Worm (Caenorhabditis elegans): ENCODE data around the gene odr-10.

odr-10 gene

DNA sequence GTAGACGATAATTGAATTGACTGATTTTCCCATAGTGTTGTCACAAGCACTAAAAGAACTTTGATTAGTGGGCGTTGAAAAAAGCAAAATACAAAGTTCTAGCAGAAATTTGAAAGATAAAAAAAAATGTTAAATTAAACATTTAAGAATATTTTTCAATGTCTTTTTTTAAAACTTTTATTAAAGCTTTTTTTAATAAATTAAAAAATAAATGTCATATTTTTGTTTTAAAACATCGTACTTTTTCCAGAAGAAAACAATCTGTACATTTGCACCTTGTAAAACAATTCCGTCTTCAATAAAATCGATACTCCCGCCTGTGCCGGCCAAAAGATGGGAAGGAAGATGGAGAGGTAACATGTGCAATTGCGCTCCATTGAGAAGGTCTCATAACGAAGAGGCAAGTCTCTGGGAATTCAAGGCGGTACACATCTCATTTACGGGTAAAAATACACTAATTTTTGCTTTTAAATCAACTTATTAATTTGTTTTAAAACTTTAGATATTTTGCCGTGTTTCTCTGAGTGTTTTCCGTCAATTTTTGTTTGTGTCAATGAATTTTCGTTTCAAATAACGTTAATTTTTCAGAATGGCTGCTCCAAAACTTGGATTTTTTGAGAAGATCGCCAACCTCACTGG is 24.9 kb downstream of the odr-10 start, which contains the start of the genes glr-6 and asg-2 (continued):
- TF ChIP-seq C16A3.4 (tag; optimal IDR thresholded peaks at IDR 0.05) (peak; percentile 98), hlh-4 (tag; optimal IDR thresholded peaks at IDR 0.05) (no peak), ceh-63 (GFP tag; optimal IDR thresholded peaks at IDR 0.05) (no peak), lin-13 (GFP tag; optimal IDR thresholded peaks at IDR 0.05) (peak; percentile 78), skn-1 (tag; optimal IDR thresholded peaks at IDR 0.05) (peak; percentile 60), egl-13 (tag; optimal IDR thresholded peaks at IDR 0.05) (peak; percentile 12), ets-5 (GFP tag; IDR thresholded peaks at IDR 0.05) (no peak), nhr-28 (tag; optimal IDR thresholded peaks at IDR 0.05) (no peak), pqm-1 (tag; optimal IDR thresholded peaks at IDR 0.05) (no peak), grh-1 (GFP tag; IDR thresholded peaks at IDR 0.05) (peak; percentile 40), ceh-90 (tag; optimal IDR thresholded peaks at IDR 0.05) (no peak), sptf-1 (tag; optimal IDR thresholded peaks at IDR 0.05) (no peak), nhr-20 (tag; optimal IDR thresholded peaks at IDR 0.05) (peak; percentile 86), alr-1 (tag; optimal IDR thresholded peaks at IDR 0.05; ENCODE audit: borderline replicate concordance) (no peak), hlh-17 (GFP tag; optimal IDR thresholded peaks at IDR 0.05; ENCODE audit: borderline replicate concordance) (no peak), unc-86 (tag; optimal IDR thresholded peaks at IDR 0.05) (peak; percentile 44), ceh-8 (GFP tag; optimal IDR thresholded peaks at IDR 0.05) (no peak), mep-1 (tag; optimal IDR thresholded peaks at IDR 0.05) (peak; percentile 91), dsc-1 (tag; optimal IDR thresholded peaks at IDR 0.05) (peak; percentile 64), nhr-77 (tag; optimal IDR thresholded peaks at IDR 0.05) (peak; percentile 86), unc-62 (GFP tag; optimal IDR thresholded peaks at IDR 0.05) (no peak), unc-98 (GFP tag; IDR thresholded peaks at IDR 0.05) (no peak), zip-4 (GFP tag; optimal IDR thresholded peaks at IDR 0.05) (no peak), ztf-11 (tag; optimal IDR thresholded peaks at IDR 0.05) (peak in 1 of 2 experiments; percentile 25), elt-3 (tag; optimal IDR thresholded peaks at IDR 0.05) (peak in 3 of 6 experiments; percentile 26 to 70 (median 30)), tlp-1 (tag; optimal IDR thresholded peaks at IDR 0.05) (no peak), nhr-237 (tag; optimal IDR thresholded peaks at IDR 0.05) (peak; percentile 34), nhr-47 (tag; optimal IDR thresholded peaks at IDR 0.05) (peak; percentile 84), sox-4 (tag; optimal IDR thresholded peaks at IDR 0.05) (peak; percentile 21), snu-23 (GFP tag; optimal IDR thresholded peaks at IDR 0.05) (peak; percentile 87), fkh-8 (tag; optimal IDR thresholded peaks at IDR 0.05) (peak; percentile 77), Y116A8C.19 (tag; optimal IDR thresholded peaks at IDR 0.05; ENCODE audit: borderline replicate concordance) (no peak), snpc-4 (tag; optimal IDR thresholded peaks at IDR 0.05) (peak; percentile 28), mab-9 (GFP tag; IDR thresholded peaks at IDR 0.05) (no peak), lin-39 (tag; optimal IDR thresholded peaks at IDR 0.05) (peak; percentile 55), aha-1 (tag; optimal IDR thresholded peaks at IDR 0.05) (no peak), vab-15 (tag; optimal IDR thresholded peaks at IDR 0.05) (no peak), blmp-1 (tag; optimal IDR thresholded peaks at IDR 0.05) (peak; percentile 76), F16B12.6 (tag; optimal IDR thresholded peaks at IDR 0.05) (peak; percentile 37), fkh-10 (GFP tag; optimal IDR thresholded peaks at IDR 0.05) (peak; percentile 12), elt-2 (tag; optimal IDR thresholded peaks at IDR 0.05) (peak; percentile 27), nhr-76 (tag; optimal IDR thresholded peaks at IDR 0.05) (no peak), zag-1 (tag; optimal IDR thresholded peaks at IDR 0.05) (no peak), nhr-85 (tag) (peak; percentile 88), nhr-71 (tag; optimal IDR thresholded peaks at IDR 0.05) (peak; percentile 90), hpl-2 (GFP tag; optimal IDR thresholded peaks at IDR 0.05) (peak; percentile 66), pax-3 (tag; optimal IDR thresholded peaks at IDR 0.05) (peak; percentile 48), pag-3 (tag; optimal IDR thresholded peaks at IDR 0.05; ENCODE audit: borderline replicate concordance, insufficient read depth) (no peak), unc-30 (tag; optimal IDR thresholded peaks at IDR 0.05) (no peak), ama-1 (optimal IDR thresholded peaks at IDR 0.05) (no peak), efl-1 (optimal IDR thresholded peaks at IDR 0.05) (peak; percentile 74 to 81), efl-1 (GFP tag; optimal IDR thresholded peaks at IDR 0.05 in 1 of 2) (peak; percentile 65 to 96), fkh-4 (tag; optimal IDR thresholded peaks at IDR 0.05; ENCODE audit: borderline replicate concordance) (no peak)

Measured in whole organism, L1 larva.